Fruit fly (Drosophila melanogaster): Measurements from ENCODE around the gene Drsl5.
A peak's percentile ranks its signal among the peaks of the same experiment; 100 is the strongest.

DNA sequence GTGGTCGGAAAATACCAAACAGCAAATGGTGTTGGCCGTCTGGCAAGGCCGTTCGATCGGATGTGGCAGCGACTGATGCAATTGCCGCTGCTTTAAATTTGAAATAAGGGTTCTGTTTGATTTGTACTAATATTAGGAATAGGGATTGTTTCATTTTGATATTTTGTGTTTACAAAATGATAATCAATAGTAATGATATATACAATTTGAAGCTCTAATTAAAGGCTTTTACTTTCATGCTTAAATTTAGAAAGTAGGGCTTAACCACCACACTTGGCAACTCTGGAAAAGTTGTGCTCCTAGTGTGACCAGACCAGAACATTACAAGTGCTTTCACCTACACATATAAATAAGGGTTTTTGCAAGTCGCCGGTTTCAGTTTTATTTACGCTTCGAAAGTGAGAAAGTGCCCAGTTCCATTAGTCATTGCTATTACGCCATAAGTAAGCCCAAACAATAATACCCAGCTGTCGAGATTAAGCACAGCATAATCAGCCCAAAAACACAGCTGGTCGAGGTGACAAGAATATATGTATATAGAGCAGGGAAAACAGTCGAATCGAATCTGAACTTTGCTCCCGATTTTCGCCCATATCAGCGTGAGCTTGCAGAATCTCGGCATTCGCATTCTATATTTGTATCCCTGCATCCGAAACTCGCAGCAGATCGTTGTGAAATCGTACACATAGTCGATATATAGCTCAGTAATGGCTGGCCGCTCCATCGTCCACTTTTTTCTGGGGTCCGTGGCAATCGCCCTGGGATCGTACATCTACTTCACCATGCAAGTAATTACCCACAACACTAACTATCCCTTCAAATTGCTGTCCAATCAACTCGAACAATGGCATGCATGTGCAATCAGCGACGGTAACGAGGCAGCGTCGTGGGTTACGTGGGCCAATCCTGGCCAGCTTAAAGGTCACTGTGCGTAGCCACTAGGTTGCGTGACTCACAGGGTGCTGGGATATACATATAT lies 9.6 kb downstream of the Drsl5 start, which contains the start of gene Gtpx:
- TF ChIP-seq Myc (optimal IDR thresholded peaks at IDR 0.05) (no peak), h (optimal IDR thresholded peaks at IDR 0.05) (peak; percentile 57), ttk (optimal IDR thresholded peaks at IDR 0.05) (no peak)
